Fruit fly (Drosophila melanogaster) whole organism, wandering third instar larva: ENCODE measurements around the gene CG15253.

Source experiments
- CG32264 ChIP-seq: fragments of 200-800 bp; sonication (Bioruptor generic); optimal IDR thresholded peaks from 2 replicates; lab custom pipeline; 2016; ENCODE audit warnings: missing biosample characterization, missing genetic modification characterization
- CG9705 ChIP-seq: fragments of 200-800 bp; sonication (Bioruptor generic); optimal IDR thresholded peaks from 2 replicates; lab custom pipeline; 2018; ENCODE audit warnings: missing biosample characterization, mild to moderate bottlenecking, missing genetic modification characterization
- CrebA ChIP-seq: fragments of 200-800 bp; sonication (Bioruptor generic); optimal IDR thresholded peaks from 2 replicates; lab custom pipeline; 2016; ENCODE audit warnings: missing biosample characterization, mild to moderate bottlenecking, missing genetic modification characterization, borderline replicate concordance
- Dif ChIP-seq: fragments of 200-275, 200-300 bp; sonication (Bioruptor generic); optimal IDR thresholded peaks from 2 replicates; lab custom pipeline; 2018; ENCODE audit warnings: missing biosample characterization, missing genetic modification characterization; ENCODE audit not compliant: partially characterized antibody
- Hr78 ChIP-seq: fragments of >200 bp; optimal IDR thresholded peaks from 2 replicates; lab custom pipeline; 2017; ENCODE audit warnings: missing biosample characterization, missing genetic modification characterization
- Hr83 ChIP-seq: fragments of 200-300 bp; sonication (Bioruptor generic); optimal IDR thresholded peaks from 2 replicates; lab custom pipeline; 2016; ENCODE audit warnings: missing biosample characterization, mild to moderate bottlenecking, missing genetic modification characterization, moderate library complexity; ENCODE audit not compliant: poor library complexity, severe bottlenecking
- Mio ChIP-seq: sonication (Bioruptor generic); optimal IDR thresholded peaks from 2 replicates; lab custom pipeline; 2016; ENCODE audit warnings: missing biosample characterization, missing genetic modification characterization
- N ChIP-seq: fragments of >200 bp; optimal IDR thresholded peaks from 2 replicates; lab custom pipeline; 2018; ENCODE audit warnings: missing biosample characterization, missing external identifiers, missing genetic modification characterization
- Rel ChIP-seq, 2 experiments: fragments of 200-800 bp; sonication (Bioruptor generic) in 1 of 2; optimal IDR thresholded peaks; 2 replicates in 1 of 2; 3 replicates in 1 of 2; lab custom pipeline; 2016 to 2019; ENCODE audit warnings: mild to moderate bottlenecking in 2 of 2, missing biosample characterization in 2 of 2, missing genetic modification characterization in 2 of 2, moderate library complexity in 1 of 2
- Sp1 ChIP-seq: fragments of 200-800 bp; sonication (Bioruptor generic); optimal IDR thresholded peaks from 3 replicates; lab custom pipeline; 2019; ENCODE audit warnings: missing biosample characterization, mild to moderate bottlenecking, missing genetic modification characterization, moderate library complexity
- Vsx2 ChIP-seq: fragments of 200-300, 225-300 bp; sonication (Bioruptor generic); optimal IDR thresholded peaks from 2 replicates; lab custom pipeline; 2018; ENCODE audit warnings: missing biosample characterization, missing genetic modification characterization; ENCODE audit not compliant: partially characterized antibody
- br ChIP-seq: fragments of 200-800 bp; sonication (Bioruptor generic); optimal IDR thresholded peaks from 2 replicates; lab custom pipeline; 2016; ENCODE audit warnings: missing biosample characterization, missing genetic modification characterization
- dl ChIP-seq, 2 experiments: fragments of 175-275, 200-275 bp in 1 of 2; fragments of 200-275 bp in 1 of 2; sonication (Bioruptor generic); optimal IDR thresholded peaks; lab custom pipeline; 2018; ENCODE audit warnings: mild to moderate bottlenecking in 2 of 2, missing biosample characterization in 2 of 2, missing genetic modification characterization in 2 of 2, moderate library complexity in 2 of 2; ENCODE audit not compliant: partially characterized antibody in 2 of 2, insufficient read depth in 1 of 2
- dmrt93B ChIP-seq: fragments of 200-800 bp; sonication (Bioruptor generic); optimal IDR thresholded peaks from 2 replicates; lab custom pipeline; 2018; ENCODE audit warnings: missing biosample characterization, mild to moderate bottlenecking, missing genetic modification characterization
- dsf ChIP-seq: sonication (Bioruptor generic); optimal IDR thresholded peaks from 2 replicates; lab custom pipeline; 2016; ENCODE audit warnings: missing biosample characterization, missing genetic modification characterization, borderline replicate concordance
- foxo ChIP-seq, 2 experiments: fragments of 200-800 bp; sonication (Bioruptor generic); optimal IDR thresholded peaks; 2 replicates in 1 of 2; 3 replicates in 1 of 2; lab custom pipeline; 2016 to 2017; ENCODE audit warnings: missing biosample characterization in 2 of 2, missing genetic modification characterization in 2 of 2
- fru ChIP-seq: fragments of 200-800 bp; sonication (Bioruptor generic); optimal IDR thresholded peaks from 3 replicates; lab custom pipeline; 2016; ENCODE audit warnings: missing biosample characterization, mild to moderate bottlenecking, missing genetic modification characterization
- h ChIP-seq: fragments of 200-800 bp; sonication (Bioruptor generic); optimal IDR thresholded peaks from 3 replicates; lab custom pipeline; 2016; ENCODE audit warnings: missing biosample characterization, mild to moderate bottlenecking, missing genetic modification characterization
- jim ChIP-seq: fragments of 175-275, 200-325 bp; sonication (Bioruptor generic); optimal IDR thresholded peaks from 2 replicates; lab custom pipeline; 2016; ENCODE audit warnings: missing biosample characterization, mild to moderate bottlenecking, missing genetic modification characterization
- lola ChIP-seq: fragments of >200 bp; optimal IDR thresholded peaks from 2 replicates; lab custom pipeline; 2017; ENCODE audit warnings: missing biosample characterization, missing genetic modification characterization
- pan ChIP-seq: fragments of >200 bp; optimal IDR thresholded peaks from 2 replicates; lab custom pipeline; 2017
- psq ChIP-seq: fragments of 200-800 bp; sonication (Bioruptor generic); optimal IDR thresholded peaks from 3 replicates; lab custom pipeline; 2017; ENCODE audit warnings: missing biosample characterization, mild to moderate bottlenecking, missing genetic modification characterization, moderate library complexity
- rgr ChIP-seq: fragments of 200-800 bp; sonication (Bioruptor generic); optimal IDR thresholded peaks from 3 replicates; lab custom pipeline; 2016; ENCODE audit warnings: missing biosample characterization, mild to moderate bottlenecking, missing genetic modification characterization
- tai ChIP-seq: sonication (Bioruptor generic); optimal IDR thresholded peaks from 2 replicates; lab custom pipeline; 2016; ENCODE audit warnings: missing biosample characterization, missing genetic modification characterization
- usp ChIP-seq: fragments of >200 bp; optimal IDR thresholded peaks from 2 replicates; lab custom pipeline; 2017; ENCODE audit warnings: missing biosample characterization, missing genetic modification characterization
- woc ChIP-seq: sonication (Bioruptor generic); optimal IDR thresholded peaks from 2 replicates; lab custom pipeline; 2016; ENCODE audit warnings: missing biosample characterization, mild to moderate bottlenecking, missing genetic modification characterization

CG15253 gene

dm6 chr2L:15623458-15623857, 7.3 kb upstream of the CG15253 start, which contains the start of gene Or35a:
TSS of gene Or35a (minus strand) at chr2L:15623558.
- TF ChIP-seq woc (GFP tag; lab: Kevin White, UChicago) (no peak), Mio (GFP tag; lab: Kevin White, UChicago) (no peak), CG9705 (GFP tag; lab: Kevin White, UChicago) (no peak), Dif (GFP tag; lab: Kevin White, UChicago) (no peak), Sp1 (GFP tag; lab: Kevin White, UChicago) (no peak), Hr83 (GFP tag; lab: Kevin White, UChicago) (no peak)

- no peak for TF ChIP-seq Vsx2 (GFP tag; lab: Kevin White, UChicago)
- no peak for TF ChIP-seq CG32264 (GFP tag; lab: Kevin White, UChicago)
- no peak for TF ChIP-seq Rel (GFP tag; optimal IDR thresholded peaks at IDR 0.05; lab: Kevin White, UChicago)
- no peak for TF ChIP-seq Rel (tag; optimal IDR thresholded peaks at IDR 0.05; lab: Kevin White, UChicago)
- TF ChIP-seq tai (GFP tag; lab: Kevin White, UChicago), result no peak
- TF ChIP-seq Hr78 (GFP tag; lab: Kevin White, UChicago), result no peak
- TF ChIP-seq dmrt93B (GFP tag; lab: Kevin White, UChicago), result no peak
- TF ChIP-seq, all 38 proteins: peak for 0
These were observed 546 bp upstream of the CG15253 start, which contains the start of gene CG11865 for dm6 chr2L:15616697-15617096. TSS of gene CG11865 (plus strand) at chr2L:15616997.

dm6 chr2L:15614728-15615127, 1.4 kb downstream of the CG15253 start, which contains the start of gene CG15254:
TSS of gene CG15254 (minus strand) at chr2L:15614828.
- TF ChIP-seq h (GFP tag; lab: Kevin White, UChicago) (no peak), fru (GFP tag; lab: Kevin White, UChicago) (no peak), jim (GFP tag; lab: Kevin White, UChicago) (no peak), psq (GFP tag; lab: Kevin White, UChicago) (no peak), pan (lab: Kevin White, UChicago) (no peak), rgr (GFP tag; lab: Kevin White, UChicago) (no peak), N (GFP tag; lab: Kevin White, UChicago) (no peak), lola (GFP tag; lab: Kevin White, UChicago) (no peak), br (GFP tag; lab: Kevin White, UChicago) (no peak), Hr83 (GFP tag; lab: Kevin White, UChicago) (no peak)

dm6 chr2L:15613285-15613912, 2.8 kb downstream of the CG15253 start, which contains the start of gene Semp1:
TSS of gene Semp1 (minus strand) at chr2L:15613335.
- TF ChIP-seq Hr78 (GFP tag; lab: Kevin White, UChicago), result no peak
- no peak for TF ChIP-seq foxo (GFP tag; optimal IDR thresholded peaks at IDR 0.05; lab: Kevin White, UChicago)
- TF ChIP-seq dmrt93B (GFP tag; lab: Kevin White, UChicago), result no peak
- TF ChIP-seq N (GFP tag; lab: Kevin White, UChicago), result no peak
- no peak for TF ChIP-seq dsf (GFP tag; lab: Kevin White, UChicago)
- no peak for TF ChIP-seq lola (GFP tag; lab: Kevin White, UChicago)
- no peak for TF ChIP-seq CrebA (GFP tag; lab: Kevin White, UChicago)
- no peak for TF ChIP-seq pan (lab: Kevin White, UChicago)
- no peak for TF ChIP-seq jim (GFP tag; lab: Kevin White, UChicago)
- TF ChIP-seq dl (GFP tag; optimal IDR thresholded peaks at IDR 0.05; lab: Kevin White, UChicago; ENCODE audit: insufficient read depth in 1 of 2, partially characterized antibody in 2 of 2), result no peak
- no peak for TF ChIP-seq CG9705 (GFP tag; lab: Kevin White, UChicago)
- TF ChIP-seq usp (GFP tag; lab: Kevin White, UChicago), result no peak
- no peak for TF ChIP-seq CG32264 (GFP tag; lab: Kevin White, UChicago)

dm6 chr2L:15611669-15612308, 4.4 kb downstream of the CG15253 start, which contains the start of gene CG15255:
TSS of gene CG15255 (minus strand) at chr2L:15611719.
- no peak for TF ChIP-seq rgr (GFP tag; lab: Kevin White, UChicago)
- TF ChIP-seq Rel (GFP tag; optimal IDR thresholded peaks at IDR 0.05; lab: Kevin White, UChicago), result no peak
- peak; percentile 93 for TF ChIP-seq Rel (tag; optimal IDR thresholded peaks at IDR 0.05; lab: Kevin White, UChicago)
- TF ChIP-seq h (GFP tag; lab: Kevin White, UChicago), result peak; percentile 35
